Worm (Caenorhabditis elegans) whole organism, young adult: ENCODE data around the gene cutl-11.

Experiments used
- F37B4.10 ChIP-seq: fragments of 200-800 bp; sonication (Bioruptor generic); IDR thresholded peaks from 2 replicates; pipeline ENCODE4 v1.3.6; 2022; ENCODE audit warnings: missing genetic modification characterization, missing compliant biosample characterization
- Y95B8A.8 ChIP-seq: fragments of 200-800 bp; sonication (Bioruptor generic); IDR thresholded peaks from 2 replicates; pipeline ENCODE4 v1.3.6; 2022; ENCODE audit warnings: missing genetic modification reagents, missing genetic modification characterization, missing compliant biosample characterization
- dpl-1 ChIP-seq: fragments of 150-350 bp; optimal IDR thresholded peaks from 2 replicates; lab custom pipeline; 2014; ENCODE audit warnings: missing biosample characterization, missing genetic modification reagents, missing genetic modification characterization
- hmg-1.2 ChIP-seq: fragments of 200-800 bp; sonication (Bioruptor generic); IDR thresholded peaks from 2 replicates; pipeline ENCODE4 v1.3.6; 2022; ENCODE audit warnings: missing genetic modification reagents, missing genetic modification characterization, missing compliant biosample characterization
- mel-28 ChIP-seq: sonication (generic microtip); optimal IDR thresholded peaks from 2 replicates; lab custom pipeline; 2016; ENCODE audit warnings: borderline replicate concordance, mild to moderate bottlenecking, missing genetic modification characterization, missing compliant biosample characterization
- mes-4 ChIP-seq: sonication (generic microtip); optimal IDR thresholded peaks from 2 replicates; lab custom pipeline; 2016; ENCODE audit warnings: missing genotype, missing genetic modification characterization, missing compliant biosample characterization
- rpc-1 ChIP-seq, 2 experiments: fragments of 150-350 bp in 1 of 2; sonication (generic microtip) in 1 of 2; optimal IDR thresholded peaks; 2 replicates each; lab custom pipeline; 2014 to 2018; ENCODE audit warnings: missing biosample characterization in 1 of 2, missing genetic modification characterization in 1 of 2, missing genetic modification reagents in 1 of 2, missing genotype in 1 of 2
- sea-2 ChIP-seq: fragments of 200-800 bp; sonication (Bioruptor generic); IDR thresholded peaks from 2 replicates; pipeline ENCODE4 v1.3.6; 2022; ENCODE audit warnings: missing genetic modification characterization, missing compliant biosample characterization
- tlf-1 ChIP-seq: fragments of 200-800 bp; sonication (Bioruptor generic); optimal IDR thresholded peaks from 2 replicates; lab custom pipeline; 2018; ENCODE audit warnings: mild to moderate bottlenecking, missing genetic modification characterization, missing compliant biosample characterization
- unc-62 ChIP-seq: fragments of 150-350 bp; optimal IDR thresholded peaks from 2 replicates; lab custom pipeline; 2014; ENCODE audit warnings: missing biosample characterization, missing genetic modification reagents, missing genetic modification characterization
- ztf-26 ChIP-seq: sonication (generic microtip); optimal IDR thresholded peaks from 2 replicates; lab custom pipeline; 2017; ENCODE audit warnings: missing genetic modification characterization, missing compliant biosample characterization

- TF ChIP-seq rpc-1 (optimal IDR thresholded peaks at IDR 0.05; lab: Kevin White, UChicago) (no peak), rpc-1 (tag; optimal IDR thresholded peaks at IDR 0.05; lab: Kevin White, UChicago) (no peak), unc-62 (GFP tag; lab: Kevin White, UChicago) (no peak), sea-2 (GFP tag; lab: Robert Waterston, UW) (no peak), mel-28 (tag; lab: Kevin White, UChicago) (no peak), tlf-1 (GFP tag; lab: Kevin White, UChicago) (no peak), hmg-1.2 (GFP tag; lab: Robert Waterston, UW) (no peak), ztf-26 (tag; lab: Kevin White, UChicago) (no peak), mes-4 (tag; lab: Kevin White, UChicago) (no peak), Y95B8A.8 (GFP tag; lab: Robert Waterston, UW) (no peak), dpl-1 (GFP tag; lab: Kevin White, UChicago) (no peak), F37B4.10 (GFP tag; lab: Robert Waterston, UW) (no peak)
Measured at ce11 chrX:11647165-11647564, 3.5 kb downstream of the cutl-11 start, which contains the start of gene T04F8.8.
